Worm (Caenorhabditis elegans) whole organism, mixed stage, embryonic: Measurements from ENCODE around the gene clec-137.

ENCODE experiments used
- blmp-1 ChIP-seq: fragments of 150-350 bp; optimal IDR thresholded peaks from 2 replicates; lab custom pipeline; 2014; ENCODE audit warnings: missing biosample characterization, missing genetic modification characterization
- ces-1 ChIP-seq: fragments of 150-350 bp; optimal IDR thresholded peaks from 2 replicates; lab custom pipeline; 2014; ENCODE audit warnings: missing biosample characterization, missing genetic modification reagents, missing genetic modification characterization
- cnd-1 ChIP-seq: fragments of 200-800 bp; sonication (Bioruptor generic); optimal IDR thresholded peaks from 2 replicates; lab custom pipeline; 2018; ENCODE audit warnings: mild to moderate bottlenecking, missing genetic modification characterization, missing compliant biosample characterization
- elt-3 ChIP-seq: fragments of 150-350 bp; optimal IDR thresholded peaks from 2 replicates; lab custom pipeline; 2014; ENCODE audit warnings: missing biosample characterization, missing genetic modification characterization
- nhr-237 ChIP-seq: fragments of 150-350 bp; optimal IDR thresholded peaks from 2 replicates; lab custom pipeline; 2014; ENCODE audit warnings: missing biosample characterization, missing genetic modification characterization
- nhr-28 ChIP-seq: fragments of 150-350 bp; optimal IDR thresholded peaks from 2 replicates; lab custom pipeline; 2014; ENCODE audit warnings: missing biosample characterization, missing genetic modification characterization
- pha-4 ChIP-seq: fragments of 150-350 bp; optimal IDR thresholded peaks from 2 replicates; lab custom pipeline; 2018; ENCODE audit warnings: missing biosample characterization, missing genetic modification reagents, missing genetic modification characterization
- snpc-4 ChIP-seq: fragments of 150-350 bp; optimal IDR thresholded peaks from 2 replicates; lab custom pipeline; 2014; ENCODE audit warnings: missing biosample characterization, missing genetic modification characterization
- tbx-8 ChIP-seq: fragments of 200-800 bp; sonication (Bioruptor generic); optimal IDR thresholded peaks from 2 replicates; lab custom pipeline; 2018; ENCODE audit warnings: mild to moderate bottlenecking, missing genetic modification characterization, moderate library complexity, missing compliant biosample characterization
- unc-39 ChIP-seq: fragments of 150-350 bp; optimal IDR thresholded peaks from 2 replicates; lab custom pipeline; 2014; ENCODE audit warnings: missing biosample characterization, missing genetic modification characterization
- unc-62 ChIP-seq: fragments of 150-350 bp; optimal IDR thresholded peaks from 2 replicates; lab custom pipeline; 2014; ENCODE audit warnings: missing biosample characterization, missing genetic modification reagents, missing genetic modification characterization

- TF ChIP-seq pha-4 (tag; lab: Kevin White, UChicago) (no peak), unc-39 (tag; lab: Kevin White, UChicago) (no peak), ces-1 (GFP tag; lab: Kevin White, UChicago) (no peak), cnd-1 (tag; lab: Kevin White, UChicago) (no peak), elt-3 (no peak), nhr-237 (tag; lab: Kevin White, UChicago) (no peak), nhr-28 (no peak), tbx-8 (GFP tag; lab: Kevin White, UChicago) (no peak), unc-62 (GFP tag; lab: Kevin White, UChicago) (no peak), blmp-1 (no peak), snpc-4 (no peak)
Measured at ce11 chrII:4601256-4601655, 16.6 kb downstream of the clec-137 start, which contains the start of gene ipla-1.
